Fruit fly (Drosophila melanogaster): ENCODE results near the gene CG15169.

Gene CG15169

dm6 chr2L:18995660-18996417, 5.0 kb downstream of the CG15169 start, which contains the start of gene CG10650 (continued):
- TF ChIP-seq CG10543 (GFP tag; optimal IDR thresholded peaks at IDR 0.05): peak; percentile 64
- TF ChIP-seq CG12236 (GFP tag; optimal IDR thresholded peaks at IDR 0.05): no peak
- TF ChIP-seq Opbp (GFP tag; IDR thresholded peaks at IDR 0.05; ENCODE audit: partially characterized antibody): no peak
- no peak for TF ChIP-seq gsb-n (tag; optimal IDR thresholded peaks at IDR 0.05)
- TF ChIP-seq exex (tag; optimal IDR thresholded peaks at IDR 0.05): peak; percentile 39
- TF ChIP-seq corto (GFP tag; optimal IDR thresholded peaks at IDR 0.05): no peak
- TF ChIP-seq toy (GFP tag; IDR thresholded peaks at IDR 0.05): no peak
- no peak for TF ChIP-seq zfh2 (GFP tag; optimal IDR thresholded peaks at IDR 0.05)
- TF ChIP-seq Max (GFP tag; optimal IDR thresholded peaks at IDR 0.05): no peak
- no peak for TF ChIP-seq CG3838 (GFP tag; optimal IDR thresholded peaks at IDR 0.05)
- no peak for TF ChIP-seq CG34224 (GFP tag; IDR thresholded peaks at IDR 0.05; ENCODE audit: partially characterized antibody)
- no peak for TF ChIP-seq kah (GFP tag; optimal IDR thresholded peaks at IDR 0.05)
- TF ChIP-seq CG18599 (GFP tag; optimal IDR thresholded peaks at IDR 0.05): peak; percentile 13
- no peak for TF ChIP-seq CG15601 (tag; optimal IDR thresholded peaks at IDR 0.05)
- TF ChIP-seq E2f1 (GFP tag; IDR thresholded peaks at IDR 0.05): no peak
- no peak for TF ChIP-seq CG17912 (GFP tag; optimal IDR thresholded peaks at IDR 0.05)
- TF ChIP-seq CG3163 (GFP tag; optimal IDR thresholded peaks at IDR 0.05): no peak
- no peak for TF ChIP-seq Dfd (GFP tag; optimal IDR thresholded peaks at IDR 0.05)
- TF ChIP-seq CG9437 (GFP tag; optimal IDR thresholded peaks at IDR 0.05): no peak
- no peak for TF ChIP-seq yki (optimal IDR thresholded peaks at IDR 0.05)
- TF ChIP-seq CG15073 (GFP tag; optimal IDR thresholded peaks at IDR 0.05): no peak
- TF ChIP-seq CG34376 (GFP tag; optimal IDR thresholded peaks at IDR 0.05): peak; percentile 17
- 0 out of 3 replicates have a peak, but pooled peaks have one; percentile 34 for TF ChIP-seq CG2199 (GFP tag; IDR thresholded peaks at IDR 0.05)
- TF ChIP-seq CG4424 (GFP tag; optimal IDR thresholded peaks at IDR 0.05): no peak
- TF ChIP-seq CG18476 (GFP tag; optimal IDR thresholded peaks at IDR 0.05): no peak
- TF ChIP-seq Bteb2 (GFP tag; optimal IDR thresholded peaks at IDR 0.05): no peak
- no peak for TF ChIP-seq bab2 (GFP tag; optimal IDR thresholded peaks at IDR 0.05)
- TF ChIP-seq ap (GFP tag; IDR thresholded peaks at IDR 0.05): no peak
- no peak for TF ChIP-seq dm (GFP tag; optimal IDR thresholded peaks at IDR 0.05)
- TF ChIP-seq CG3407 (GFP tag; optimal IDR thresholded peaks at IDR 0.05): no peak
- TF ChIP-seq Blimp-1 (GFP tag; optimal IDR thresholded peaks at IDR 0.05): no peak
- no peak for TF ChIP-seq br (optimal IDR thresholded peaks at IDR 0.05)
- no peak for TF ChIP-seq ttk (GFP tag; IDR thresholded peaks at IDR 0.05)
- TF ChIP-seq CG6765 (GFP tag; optimal IDR thresholded peaks at IDR 0.05): no peak
- TF ChIP-seq chinmo (GFP tag; IDR thresholded peaks at IDR 0.05; ENCODE audit: partially characterized antibody): peak; percentile 78; the same call in 2 of the 4 replicates
- TF ChIP-seq CG2875 (GFP tag; optimal IDR thresholded peaks at IDR 0.05): no peak
- TF ChIP-seq mirr (GFP tag; optimal IDR thresholded peaks at IDR 0.05): no peak
- TF ChIP-seq grn (GFP tag; optimal IDR thresholded peaks at IDR 0.05): no peak
- TF ChIP-seq Hr78 (GFP tag; optimal IDR thresholded peaks at IDR 0.05): peak in 1 of 2 experiments; percentile 15
- no peak for TF ChIP-seq dmrt99B (tag; optimal IDR thresholded peaks at IDR 0.05)
- peak; percentile 12 for TF ChIP-seq Nf-YC (tag; optimal IDR thresholded peaks at IDR 0.05)
- TF ChIP-seq sob (GFP tag; IDR thresholded peaks at IDR 0.05): no peak
- no peak for TF ChIP-seq bsh (GFP tag; optimal IDR thresholded peaks at IDR 0.05)
- peak; percentile 47 for TF ChIP-seq lab (GFP tag; optimal IDR thresholded peaks at IDR 0.05)
- peak; percentile 61 for TF ChIP-seq sqz (GFP tag; optimal IDR thresholded peaks at IDR 0.05)
- no peak for TF ChIP-seq klu (GFP tag; IDR thresholded peaks at IDR 0.05)
- TF ChIP-seq pho (GFP tag; optimal IDR thresholded peaks at IDR 0.05): no peak
- TF ChIP-seq Oli (tag; optimal IDR thresholded peaks at IDR 0.05): no peak
- no peak for TF ChIP-seq dati (GFP tag; IDR thresholded peaks at IDR 0.05)
- no peak for TF ChIP-seq Atf-2 (GFP tag; optimal IDR thresholded peaks at IDR 0.05)

Data from whole organism, embryonic.